Worm (Caenorhabditis elegans): ENCODE results near the gene fbn-1.
"Not testable (repeated sequence)": the region's sequence is repeated elsewhere in the genome, so short reads cannot be mapped to it uniquely, and the experiment has no call there.

fbn-1 gene

ce11 chrIII:7594482-7594881 lies 30.7 kb upstream of the fbn-1 start, which contains the start of gene Y80D4G.2:
Gene Y80D4G.2, minus strand, starts transcription at chrIII:7594582.
- TF ChIP-seq ceh-13 (GFP tag; optimal IDR thresholded peaks at IDR 0.05); tbx-37 (GFP tag; conservative IDR thresholded peaks at IDR 0.05); hmg-4 (GFP tag; optimal IDR thresholded peaks at IDR 0.05): not testable (repeated sequence)

DNA sequence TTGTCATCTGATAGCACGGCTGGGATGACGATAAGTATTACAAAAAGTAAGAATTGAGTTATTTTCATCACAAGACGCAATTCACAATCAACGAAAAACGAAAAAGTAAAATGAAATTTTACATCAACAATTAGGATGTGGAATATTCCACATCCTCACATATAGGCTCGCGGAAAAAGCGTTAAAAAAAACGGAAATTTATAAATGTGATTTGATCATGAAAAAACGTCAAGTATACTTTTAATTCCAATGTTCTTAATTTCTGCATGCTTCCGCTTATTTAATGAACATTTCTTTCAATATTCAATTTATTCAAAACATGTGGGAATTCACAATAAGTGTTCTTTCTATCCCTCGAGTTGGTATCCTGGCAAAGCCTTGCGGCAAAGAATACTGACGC lies 17.0 kb upstream of the fbn-1 start, which contains the start of gene T04A6.3:
TSS of gene T04A6.3 (minus strand) at position 101 of the 400 bp plus-strand sequence.
- no peak for TF ChIP-seq sea-1 (GFP tag; conservative IDR thresholded peaks at IDR 0.05)
- no peak for TF ChIP-seq tbx-37 (GFP tag; conservative IDR thresholded peaks at IDR 0.05)
- TF ChIP-seq flt-1 (GFP tag; IDR thresholded peaks at IDR 0.05): no peak
- no peak for TF ChIP-seq ama-1 (optimal IDR thresholded peaks at IDR 0.05)
- no peak for TF ChIP-seq B0310.2 (tag; optimal IDR thresholded peaks at IDR 0.05)
- TF ChIP-seq ets-7 (tag; optimal IDR thresholded peaks at IDR 0.05): no peak
- no peak for TF ChIP-seq hmbx-1 (tag; optimal IDR thresholded peaks at IDR 0.05)
- no peak for TF ChIP-seq scrt-1 (GFP tag; IDR thresholded peaks at IDR 0.05)
- no peak for TF ChIP-seq hmg-4 (GFP tag; optimal IDR thresholded peaks at IDR 0.05)
- no peak for TF ChIP-seq hnd-1 (tag; optimal IDR thresholded peaks at IDR 0.05)
- TF ChIP-seq pes-1 (GFP tag; IDR thresholded peaks at IDR 0.05): no peak
- no peak for TF ChIP-seq aly-1 (tag; optimal IDR thresholded peaks at IDR 0.05)
- no peak for TF ChIP-seq tra-4 (tag; optimal IDR thresholded peaks at IDR 0.05)
- TF ChIP-seq ceh-36 (tag; optimal IDR thresholded peaks at IDR 0.05): no peak
- no peak for TF ChIP-seq F13C5.2 (tag; optimal IDR thresholded peaks at IDR 0.05)
- no peak for TF ChIP-seq tbx-11 (GFP tag; IDR thresholded peaks at IDR 0.05)
- no peak for TF ChIP-seq ceh-13 (GFP tag; optimal IDR thresholded peaks at IDR 0.05)

DNA sequence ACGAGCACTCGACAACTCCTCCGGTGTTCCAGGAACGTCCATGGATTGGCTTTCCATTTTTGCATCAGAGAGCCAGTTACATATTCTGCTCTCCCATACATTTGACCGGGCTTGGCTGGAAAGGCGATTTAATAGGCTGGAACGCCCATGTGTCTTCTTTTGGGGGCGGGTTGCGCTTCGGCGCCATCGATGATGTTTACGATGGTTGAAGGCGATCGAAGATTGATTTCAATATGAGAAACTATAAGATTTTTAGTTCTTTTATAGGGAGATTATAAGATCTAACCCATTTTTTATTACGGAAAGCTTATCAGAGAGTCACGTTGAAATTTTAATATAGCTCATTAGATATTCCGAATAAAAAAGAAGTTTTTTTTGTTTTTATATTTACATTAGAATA lies 16.0 kb upstream of the fbn-1 start, which contains the start of gene nsph-4.3:
TSS of gene nsph-4.3 (minus strand) at position 101 of the 400 bp plus-strand sequence.
- no peak for TF ChIP-seq ama-1 (optimal IDR thresholded peaks at IDR 0.05)
- TF ChIP-seq hmg-4 (GFP tag; optimal IDR thresholded peaks at IDR 0.05): no peak
- no peak for TF ChIP-seq tbx-11 (GFP tag; IDR thresholded peaks at IDR 0.05)
- TF ChIP-seq tra-4 (tag; optimal IDR thresholded peaks at IDR 0.05): no peak

DNA sequence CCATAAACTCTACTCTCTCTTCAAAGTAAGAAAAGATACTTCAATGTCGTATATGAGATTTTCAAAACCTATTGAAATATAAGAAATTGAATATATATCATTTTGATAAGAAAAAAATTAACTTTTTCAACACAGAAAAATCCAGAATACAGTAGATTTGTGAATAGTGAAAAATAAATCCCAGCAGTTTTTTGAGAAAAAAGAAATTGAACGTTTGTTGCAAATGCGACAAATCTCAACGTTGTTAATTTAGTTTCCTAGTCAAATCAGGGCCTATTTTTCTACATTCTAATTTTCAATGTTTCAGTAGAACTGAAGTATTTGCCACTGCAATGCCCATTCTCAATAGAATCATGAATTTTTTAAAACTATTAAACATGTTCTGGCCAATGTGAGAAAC lies 10.7 kb upstream of the fbn-1 start, which contains the start of gene T04A6.2:
TSS of gene T04A6.2 (plus strand) at position 301 of the 400 bp plus-strand sequence.
- TF ChIP-seq scrt-1 (GFP tag; IDR thresholded peaks at IDR 0.05) (no peak), pes-1 (GFP tag; IDR thresholded peaks at IDR 0.05) (no peak), F13C5.2 (tag; optimal IDR thresholded peaks at IDR 0.05) (no peak)

ce11 chrIII:7616228-7616627 lies 9.0 kb upstream of the fbn-1 start, which contains the start of gene T04A6.1:
Gene T04A6.1, plus strand, starts transcription at chrIII:7616528.
- no peak for TF ChIP-seq hnd-1 (tag; optimal IDR thresholded peaks at IDR 0.05)
- TF ChIP-seq tbx-11 (GFP tag; IDR thresholded peaks at IDR 0.05): no peak
- no peak for TF ChIP-seq F13C5.2 (tag; optimal IDR thresholded peaks at IDR 0.05)
- TF ChIP-seq hmg-4 (GFP tag; optimal IDR thresholded peaks at IDR 0.05): no peak
- TF ChIP-seq tbx-37 (GFP tag; conservative IDR thresholded peaks at IDR 0.05): no peak

- no peak for TF ChIP-seq aly-1 (tag; optimal IDR thresholded peaks at IDR 0.05)
- no peak for TF ChIP-seq hnd-1 (tag; optimal IDR thresholded peaks at IDR 0.05)
- no peak for TF ChIP-seq tbx-11 (GFP tag; IDR thresholded peaks at IDR 0.05)
- no peak for TF ChIP-seq tra-4 (tag; optimal IDR thresholded peaks at IDR 0.05)
- TF ChIP-seq ets-7 (tag; optimal IDR thresholded peaks at IDR 0.05): no peak
- no peak for TF ChIP-seq ceh-13 (GFP tag; optimal IDR thresholded peaks at IDR 0.05)
- no peak for TF ChIP-seq scrt-1 (GFP tag; IDR thresholded peaks at IDR 0.05)
- no peak for TF ChIP-seq B0310.2 (tag; optimal IDR thresholded peaks at IDR 0.05)
- no peak for TF ChIP-seq tbx-37 (GFP tag; conservative IDR thresholded peaks at IDR 0.05)
- no peak for TF ChIP-seq flt-1 (GFP tag; IDR thresholded peaks at IDR 0.05)
- TF ChIP-seq ceh-36 (tag; optimal IDR thresholded peaks at IDR 0.05): no peak
- TF ChIP-seq pes-1 (GFP tag; IDR thresholded peaks at IDR 0.05): no peak
- no peak for TF ChIP-seq hmbx-1 (tag; optimal IDR thresholded peaks at IDR 0.05)
- TF ChIP-seq sea-1 (GFP tag; conservative IDR thresholded peaks at IDR 0.05): no peak
- TF ChIP-seq ama-1 (optimal IDR thresholded peaks at IDR 0.05): no peak
- no peak for TF ChIP-seq F13C5.2 (tag; optimal IDR thresholded peaks at IDR 0.05)
- no peak for TF ChIP-seq hmg-4 (GFP tag; optimal IDR thresholded peaks at IDR 0.05)
These were observed 6.9 kb upstream of the fbn-1 start for ce11 chrIII:7618294-7618693.

ce11 chrIII:7619846-7620245 lies 5.3 kb upstream of the fbn-1 start:
- TF ChIP-seq sea-1 (GFP tag; conservative IDR thresholded peaks at IDR 0.05) (no peak), tbx-37 (GFP tag; conservative IDR thresholded peaks at IDR 0.05) (no peak), hnd-1 (tag; optimal IDR thresholded peaks at IDR 0.05) (no peak), ama-1 (optimal IDR thresholded peaks at IDR 0.05) (no peak), aly-1 (tag; optimal IDR thresholded peaks at IDR 0.05) (no peak), ceh-13 (GFP tag; optimal IDR thresholded peaks at IDR 0.05) (no peak), flt-1 (GFP tag; IDR thresholded peaks at IDR 0.05) (no peak), hmbx-1 (tag; optimal IDR thresholded peaks at IDR 0.05) (no peak), F13C5.2 (tag; optimal IDR thresholded peaks at IDR 0.05) (no peak), B0310.2 (tag; optimal IDR thresholded peaks at IDR 0.05) (no peak), hmg-4 (GFP tag; optimal IDR thresholded peaks at IDR 0.05) (no peak), pes-1 (GFP tag; IDR thresholded peaks at IDR 0.05) (no peak), tra-4 (tag; optimal IDR thresholded peaks at IDR 0.05) (no peak), ceh-36 (tag; optimal IDR thresholded peaks at IDR 0.05) (no peak), ets-7 (tag; optimal IDR thresholded peaks at IDR 0.05) (no peak), scrt-1 (GFP tag; IDR thresholded peaks at IDR 0.05) (no peak), tbx-11 (GFP tag; IDR thresholded peaks at IDR 0.05) (no peak)

DNA sequence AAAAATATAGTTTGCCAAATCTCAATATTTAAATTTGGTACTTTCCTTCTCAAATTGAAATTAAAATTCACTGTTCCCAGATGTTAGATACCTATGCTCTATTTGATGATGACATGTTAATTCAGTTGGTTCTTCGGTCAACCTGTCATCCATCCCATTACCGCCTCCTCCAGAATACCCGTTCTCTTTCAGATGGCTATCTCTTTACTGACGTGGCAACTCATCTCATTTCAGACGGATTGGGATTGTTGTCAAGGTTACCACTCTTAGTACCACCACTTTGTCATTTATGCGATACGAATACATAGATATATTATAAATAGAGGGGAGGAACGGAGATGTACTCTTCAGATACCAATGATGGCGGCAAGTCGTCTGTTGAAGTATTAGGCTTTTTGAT lies 3.8 kb upstream of the fbn-1 start:
- no peak for TF ChIP-seq sea-1 (GFP tag; conservative IDR thresholded peaks at IDR 0.05)
- no peak for TF ChIP-seq scrt-1 (GFP tag; IDR thresholded peaks at IDR 0.05)
- TF ChIP-seq hnd-1 (tag; optimal IDR thresholded peaks at IDR 0.05): no peak
- no peak for TF ChIP-seq ceh-36 (tag; optimal IDR thresholded peaks at IDR 0.05)
- no peak for TF ChIP-seq ama-1 (optimal IDR thresholded peaks at IDR 0.05)
- TF ChIP-seq ceh-13 (GFP tag; optimal IDR thresholded peaks at IDR 0.05): no peak
- TF ChIP-seq pes-1 (GFP tag; IDR thresholded peaks at IDR 0.05): no peak
- TF ChIP-seq flt-1 (GFP tag; IDR thresholded peaks at IDR 0.05): no peak
